Fruit fly (Drosophila melanogaster): ENCODE measurements around the gene Bub3.

Bub3 gene

DNA sequence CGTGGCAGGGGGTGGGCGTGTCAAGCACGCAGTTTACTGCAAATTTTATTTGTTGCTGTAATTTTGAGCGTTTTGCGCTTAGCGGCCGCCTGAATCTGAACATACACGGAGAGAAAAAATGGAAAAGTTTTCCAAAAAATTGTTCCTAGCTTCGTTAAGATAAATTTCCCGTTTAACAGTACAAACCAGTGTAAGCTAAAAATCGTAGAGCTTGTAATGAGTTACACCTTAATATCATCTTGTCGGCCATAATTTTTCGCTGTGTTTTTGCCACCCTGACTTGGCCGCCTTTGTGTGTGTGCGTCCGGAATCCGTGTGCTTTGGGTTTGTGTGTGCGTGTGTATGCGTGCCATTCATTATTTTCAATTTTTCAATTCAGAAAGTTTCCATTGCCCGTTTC, 23.7 kb downstream of the Bub3 start (continued):
- peak; percentile 65 for TF ChIP-seq Hand (GFP tag; optimal IDR thresholded peaks at IDR 0.05)
- peak; percentile 20 for TF ChIP-seq PHDP (tag; optimal IDR thresholded peaks at IDR 0.05)
- TF ChIP-seq CrebB (tag; optimal IDR thresholded peaks at IDR 0.05), result no peak
- TF ChIP-seq zfh2 (GFP tag; optimal IDR thresholded peaks at IDR 0.05), result no peak
- no peak for TF ChIP-seq CG10274 (GFP tag; optimal IDR thresholded peaks at IDR 0.05)
- TF ChIP-seq pros (GFP tag; optimal IDR thresholded peaks at IDR 0.05), result no peak
- peak; percentile 79 for TF ChIP-seq Med (GFP tag)
- TF ChIP-seq CG11247 (GFP tag; IDR thresholded peaks at IDR 0.05), result no peak
- TF ChIP-seq seq (GFP tag; IDR thresholded peaks at IDR 0.05), result peak; percentile 58; the same call in 1 of the 2 replicates
- TF ChIP-seq CG3065 (GFP tag; optimal IDR thresholded peaks at IDR 0.05), result no peak
- TF ChIP-seq CG13624 (GFP tag; optimal IDR thresholded peaks at IDR 0.05), result peak; percentile 15
- TF ChIP-seq CG12391 (tag; optimal IDR thresholded peaks at IDR 0.05), result peak; percentile 35
- TF ChIP-seq abd-A (tag; optimal IDR thresholded peaks at IDR 0.05), result peak; percentile 7
- TF ChIP-seq dmrt99B (tag; optimal IDR thresholded peaks at IDR 0.05), result peak; percentile 73
- TF ChIP-seq CG13296 (GFP tag; optimal IDR thresholded peaks at IDR 0.05), result peak; percentile 35
- TF ChIP-seq ci (GFP tag; IDR thresholded peaks at IDR 0.05), result peak; percentile 58; the same call in 1 of the 3 replicates
- peak; percentile 33 for TF ChIP-seq CG17359 (tag; optimal IDR thresholded peaks at IDR 0.05)
- TF ChIP-seq CG1233 (GFP tag; optimal IDR thresholded peaks at IDR 0.05), result peak; percentile 14
- peak; percentile 41 for TF ChIP-seq scrt (GFP tag; optimal IDR thresholded peaks at IDR 0.05)
- no peak for TF ChIP-seq CG6175 (GFP tag; IDR thresholded peaks at IDR 0.05)
- peak; percentile 49; the same call in 1 of the 2 replicates for TF ChIP-seq CG32532 (GFP tag; IDR thresholded peaks at IDR 0.05)
- peak in 1 of 2 experiments; percentile 57 for TF ChIP-seq Hr51 (GFP tag; optimal IDR thresholded peaks at IDR 0.05)
- TF ChIP-seq tio (GFP tag; optimal IDR thresholded peaks at IDR 0.05), result peak; percentile 4
- 0 out of 2 replicates have a peak, but pooled peaks have one; percentile 33 for TF ChIP-seq ranshi (GFP tag; IDR thresholded peaks at IDR 0.05)
- 0 out of 3 replicates have a peak, but pooled peaks have one; percentile 65 for TF ChIP-seq Dbx (GFP tag; IDR thresholded peaks at IDR 0.05)
- TF ChIP-seq CG8089 (GFP tag; optimal IDR thresholded peaks at IDR 0.05), result no peak
- peak; percentile 20 for TF ChIP-seq org-1 (GFP tag; optimal IDR thresholded peaks at IDR 0.05)
- TF ChIP-seq CG12071 (GFP tag; optimal IDR thresholded peaks at IDR 0.05), result peak; percentile 44
- no peak for TF ChIP-seq cas (GFP tag; IDR thresholded peaks at IDR 0.05)
- TF ChIP-seq fru (optimal IDR thresholded peaks at IDR 0.05), result no peak
- TF ChIP-seq Chrac-16 (GFP tag; optimal IDR thresholded peaks at IDR 0.05), result peak; percentile 4
- TF ChIP-seq CG18599 (GFP tag; optimal IDR thresholded peaks at IDR 0.05), result peak; percentile 84
- peak; percentile 2 for TF ChIP-seq Mad (GFP tag; optimal IDR thresholded peaks at IDR 0.05)
- TF ChIP-seq CG34376 (GFP tag; optimal IDR thresholded peaks at IDR 0.05), result peak; percentile 25
- TF ChIP-seq CG17385 (GFP tag; optimal IDR thresholded peaks at IDR 0.05), result peak; percentile 45
- peak; percentile 42 for TF ChIP-seq bcd (GFP tag; optimal IDR thresholded peaks at IDR 0.05)
- TF ChIP-seq CG14710 (tag; optimal IDR thresholded peaks at IDR 0.05), result no peak
- peak; percentile 48 for TF ChIP-seq Fer3 (tag; optimal IDR thresholded peaks at IDR 0.05)
- peak; percentile 18; the same call in 1 of the 2 replicates for TF ChIP-seq CG10366 (GFP tag; IDR thresholded peaks at IDR 0.05)
- peak; percentile 39; the same call in 1 of the 2 replicates for TF ChIP-seq ttk (GFP tag; IDR thresholded peaks at IDR 0.05)
- peak; percentile 16; the same call in 1 of the 3 replicates for TF ChIP-seq Aef1 (GFP tag; IDR thresholded peaks at IDR 0.05)
- peak; percentile 19 for TF ChIP-seq CG8924 (tag; optimal IDR thresholded peaks at IDR 0.05)
- no peak for TF ChIP-seq gt (GFP tag; IDR thresholded peaks at IDR 0.05)
- TF ChIP-seq CG13775 (GFP tag; optimal IDR thresholded peaks at IDR 0.05), result peak; percentile 23
- peak; percentile 22 for TF ChIP-seq CHES-1-like (GFP tag; optimal IDR thresholded peaks at IDR 0.05)
- TF ChIP-seq CG11085 (GFP tag; IDR thresholded peaks at IDR 0.05), result no peak
- peak; percentile 59; the same call in 1 of the 2 replicates for TF ChIP-seq Atf6 (GFP tag; IDR thresholded peaks at IDR 0.05)
- no peak for TF ChIP-seq CG4328 (GFP tag; optimal IDR thresholded peaks at IDR 0.05)
- peak; percentile 50 for TF ChIP-seq Ets65A (GFP tag)
- no peak for TF ChIP-seq CG6272 (GFP tag; IDR thresholded peaks at IDR 0.05)
- TF ChIP-seq CG4360 (GFP tag; IDR thresholded peaks at IDR 0.05), result no peak
